Worm (Caenorhabditis elegans): ENCODE results near the gene Y116A8C.467.

ce11 chrIV:17088849-17089248 lies 25.2 kb upstream of the Y116A8C.467 start, which contains the start of gene Y116A8C.43:
- TF ChIP-seq ama-1 (optimal IDR thresholded peaks at IDR 0.05) (peak; percentile 64), hnd-1 (tag; optimal IDR thresholded peaks at IDR 0.05) (no peak), tbx-11 (GFP tag; IDR thresholded peaks at IDR 0.05) (no peak), tra-4 (tag; optimal IDR thresholded peaks at IDR 0.05) (no peak), hmg-4 (GFP tag; optimal IDR thresholded peaks at IDR 0.05) (no peak), flt-1 (GFP tag; IDR thresholded peaks at IDR 0.05) (no peak), hmbx-1 (tag; optimal IDR thresholded peaks at IDR 0.05) (no peak), ceh-13 (GFP tag; optimal IDR thresholded peaks at IDR 0.05) (no peak), F13C5.2 (tag; optimal IDR thresholded peaks at IDR 0.05) (no peak), pes-1 (GFP tag; IDR thresholded peaks at IDR 0.05) (no peak), aly-1 (tag; optimal IDR thresholded peaks at IDR 0.05) (no peak), sea-1 (GFP tag; conservative IDR thresholded peaks at IDR 0.05) (no peak)
